Fruit fly (Drosophila melanogaster): ENCODE results near the gene CG34355.

CG34355 gene

DNA sequence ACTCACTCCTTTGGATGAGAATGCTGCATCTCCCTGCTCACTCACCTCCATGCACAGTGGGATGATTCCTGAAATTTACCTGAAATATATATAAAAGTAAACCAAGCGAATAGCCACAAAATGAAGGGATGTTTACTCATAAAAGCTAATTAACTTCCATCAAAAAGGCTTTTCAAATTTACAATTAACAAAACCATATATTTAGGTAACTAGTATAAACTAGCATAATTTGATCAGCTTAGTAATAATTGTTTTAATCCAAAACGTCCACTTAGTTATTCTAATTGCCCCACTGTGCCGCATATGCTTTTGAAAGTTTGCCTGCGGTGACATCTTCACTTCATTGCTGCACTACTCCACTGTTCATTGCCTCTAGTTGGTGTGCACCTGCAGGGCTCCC lies 19.7 kb upstream of the CG34355 start (continued):
- TF ChIP-seq Drgx (GFP tag; IDR thresholded peaks at IDR 0.05) (peak; percentile 79), Awh (GFP tag; IDR thresholded peaks at IDR 0.05) (peak; percentile 34; the same call in 1 of the 2 replicates), Dbx (GFP tag; IDR thresholded peaks at IDR 0.05) (no peak), NC2α (GFP tag; optimal IDR thresholded peaks at IDR 0.05) (no peak), caup (GFP tag; optimal IDR thresholded peaks at IDR 0.05; ENCODE audit: severe bottlenecking) (no peak), Ets65A (GFP tag) (peak; percentile 95), CG18619 (GFP tag; optimal IDR thresholded peaks at IDR 0.05) (peak; percentile 50), hth (optimal IDR thresholded peaks at IDR 0.05) (no peak), CG11560 (tag; IDR thresholded peaks at IDR 0.05) (no peak), Eip74EF (GFP tag; optimal IDR thresholded peaks at IDR 0.05) (peak in 1 of 2 experiments; percentile 54), BEAF-32 (GFP tag; optimal IDR thresholded peaks at IDR 0.05) (no peak), Spps (tag; optimal IDR thresholded peaks at IDR 0.05) (peak; percentile 83), Trl (optimal IDR thresholded peaks at IDR 0.05) (no peak), Trl (GFP tag; optimal IDR thresholded peaks at IDR 0.05) (peak; percentile 62), Antp (GFP tag; optimal IDR thresholded peaks at IDR 0.05) (peak; percentile 37), sqz (GFP tag; optimal IDR thresholded peaks at IDR 0.05) (peak; percentile 20), CG7271 (tag; optimal IDR thresholded peaks at IDR 0.05) (peak; percentile 8), CG9876 (GFP tag; optimal IDR thresholded peaks at IDR 0.05) (peak; percentile 10), CG10267 (tag; optimal IDR thresholded peaks at IDR 0.05) (peak; percentile 78), CG1529 (GFP tag; optimal IDR thresholded peaks at IDR 0.05) (peak; percentile 83), H15 (GFP tag; IDR thresholded peaks at IDR 0.05) (peak; percentile 69; the same call in 2 of the 3 replicates), CG4617 (GFP tag; optimal IDR thresholded peaks at IDR 0.05; ENCODE audit: borderline replicate concordance) (peak; percentile 50), Jarid2 (GFP tag; optimal IDR thresholded peaks at IDR 0.05) (peak; percentile 34), CG5953 (GFP tag; IDR thresholded peaks at IDR 0.05) (0 out of 2 replicates have a peak, but pooled peaks have one; percentile 21), CG12155 (GFP tag; optimal IDR thresholded peaks at IDR 0.05) (peak; percentile 37), H2.0 (GFP tag; IDR thresholded peaks at IDR 0.05) (peak; percentile 57), ttk (GFP tag; IDR thresholded peaks at IDR 0.05) (peak; percentile 60), CG17359 (tag; optimal IDR thresholded peaks at IDR 0.05) (peak; percentile 72), Ada2b (GFP tag; IDR thresholded peaks at IDR 0.05) (no peak), h (optimal IDR thresholded peaks at IDR 0.05) (no peak), Usf (GFP tag; optimal IDR thresholded peaks at IDR 0.05) (peak; percentile 5), fd64A (GFP tag; optimal IDR thresholded peaks at IDR 0.05) (peak; percentile 62), abd-A (tag; optimal IDR thresholded peaks at IDR 0.05) (no peak), tup (GFP tag; optimal IDR thresholded peaks at IDR 0.05) (peak; percentile 54), esg (GFP tag; conservative IDR thresholded peaks at IDR 0.05) (peak; percentile 53), CG2202 (tag; optimal IDR thresholded peaks at IDR 0.05) (peak; percentile 81), YL-1 (GFP tag; optimal IDR thresholded peaks at IDR 0.05) (no peak), ftz-f1 (GFP tag; optimal IDR thresholded peaks at IDR 0.05) (no peak), CG34422 (GFP tag; IDR thresholded peaks at IDR 0.05) (peak; percentile 73; the same call in 2 of the 3 replicates), TFAM (GFP tag; optimal IDR thresholded peaks at IDR 0.05) (peak; percentile 2), CG18011 (GFP tag; optimal IDR thresholded peaks at IDR 0.05) (peak; percentile 16), CkIIα-i1 (GFP tag; IDR thresholded peaks at IDR 0.05) (no peak), vvl (GFP tag; IDR thresholded peaks at IDR 0.05) (peak; percentile 72), Hmr (GFP tag; optimal IDR thresholded peaks at IDR 0.05) (peak; percentile 43), al (GFP tag; IDR thresholded peaks at IDR 0.05) (no peak), CG32772 (GFP tag; IDR thresholded peaks at IDR 0.05) (peak; percentile 65), pnt (GFP tag; optimal IDR thresholded peaks at IDR 0.05) (peak; percentile 61), CG5180 (GFP tag; optimal IDR thresholded peaks at IDR 0.05) (peak; percentile 39), twi (tag; optimal IDR thresholded peaks at IDR 0.05) (peak; percentile 74), sens-2 (GFP tag; IDR thresholded peaks at IDR 0.05) (0 out of 2 replicates have a peak, but pooled peaks have one; percentile 23), CG1024 (GFP tag; IDR thresholded peaks at IDR 0.05) (peak; percentile 3; the same call in 1 of the 2 replicates), fru (optimal IDR thresholded peaks at IDR 0.05) (no peak)

All from whole organism, embryonic.